Worm (Caenorhabditis elegans): Measurements from ENCODE around the gene Y17D7B.4.

Y17D7B.4 gene

DNA sequence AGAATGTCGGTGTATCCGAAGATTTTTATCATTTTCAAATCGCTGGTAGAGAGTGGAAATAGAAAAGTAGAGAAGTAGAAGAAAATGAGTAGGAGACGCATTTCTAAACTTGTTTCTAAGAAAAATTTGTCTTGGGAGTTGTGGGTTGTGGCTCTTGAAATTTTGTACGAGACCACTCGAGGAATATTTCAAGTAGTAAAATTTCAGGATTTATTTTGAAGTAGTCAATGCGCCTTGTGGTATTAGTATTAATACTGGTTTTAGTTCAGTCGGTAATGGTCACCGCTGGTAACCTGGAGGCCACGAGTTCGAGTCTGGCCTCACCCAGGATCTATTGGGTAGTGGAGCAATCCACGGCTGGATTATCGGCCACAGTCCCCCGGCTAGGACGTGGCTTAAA lies 27.8 kb downstream of the Y17D7B.4 start, which contains the start of gene clec-252:
Gene clec-252, minus strand, starts transcription at position 101 of the 400 bp plus-strand sequence.
- TF ChIP-seq unc-62 (GFP tag; optimal IDR thresholded peaks at IDR 0.05 in 1 of 2) (peak in 1 of 2 experiments; percentile 41), unc-62 (tag; optimal IDR thresholded peaks at IDR 0.05) (no peak), lim-7 (GFP tag; IDR thresholded peaks at IDR 0.05) (no peak)

ce11 chrV:18746937-18747660 lies 29.4 kb downstream of the Y17D7B.4 start, which contains the start of gene clec-251:
TSS of gene clec-251 (minus strand) at chrV:18746987.
- TF ChIP-seq mxl-2 (GFP tag; conservative IDR thresholded peaks at IDR 0.05) (no peak), nhr-111 (GFP tag; optimal IDR thresholded peaks at IDR 0.05) (no peak), skn-1 (tag; optimal IDR thresholded peaks at IDR 0.05) (no peak), lin-38 (GFP tag; IDR thresholded peaks at IDR 0.05) (no peak), snpc-4 (tag; optimal IDR thresholded peaks at IDR 0.05) (no peak), T26A8.4 (GFP tag; IDR thresholded peaks at IDR 0.05) (no peak), set-16 (GFP tag; IDR thresholded peaks at IDR 0.05) (peak; percentile 51; the same call in 1 of the 2 replicates), aha-1 (tag) (peak; percentile 35)

- TF ChIP-seq tag-97 (GFP tag; IDR thresholded peaks at IDR 0.05) (no peak), nhr-102 (tag; optimal IDR thresholded peaks at IDR 0.05) (no peak), hif-1 (tag; optimal IDR thresholded peaks at IDR 0.05) (no peak), madf-9 (GFP tag; conservative IDR thresholded peaks at IDR 0.05) (no peak), lir-3 (tag; optimal IDR thresholded peaks at IDR 0.05) (no peak), mep-1 (tag; optimal IDR thresholded peaks at IDR 0.05) (no peak), R02D3.7 (tag; optimal IDR thresholded peaks at IDR 0.05) (no peak), zag-1 (tag; optimal IDR thresholded peaks at IDR 0.05) (no peak), ctbp-1 (GFP tag; IDR thresholded peaks at IDR 0.05) (no peak), pqm-1 (tag; optimal IDR thresholded peaks at IDR 0.05) (no peak), Y105C5A.15 (GFP tag; IDR thresholded peaks at IDR 0.05) (no peak), vab-7 (GFP tag; IDR thresholded peaks at IDR 0.05) (no peak), lin-38 (GFP tag; IDR thresholded peaks at IDR 0.05) (no peak), nhr-48 (tag; optimal IDR thresholded peaks at IDR 0.05) (no peak), daf-8 (GFP tag; IDR thresholded peaks at IDR 0.05) (no peak), egl-43 (GFP tag; IDR thresholded peaks at IDR 0.05) (no peak), Y75B8A.6 (GFP tag; IDR thresholded peaks at IDR 0.05) (no peak), ama-1 (optimal IDR thresholded peaks at IDR 0.05) (no peak), sdz-12 (GFP tag; optimal IDR thresholded peaks at IDR 0.05) (no peak)
These were observed 34.4 kb downstream of the Y17D7B.4 start, which contains the start of gene clec-250 for ce11 chrV:18742108-18742507. TSS of gene clec-250 (minus strand) at chrV:18742208.

DNA sequence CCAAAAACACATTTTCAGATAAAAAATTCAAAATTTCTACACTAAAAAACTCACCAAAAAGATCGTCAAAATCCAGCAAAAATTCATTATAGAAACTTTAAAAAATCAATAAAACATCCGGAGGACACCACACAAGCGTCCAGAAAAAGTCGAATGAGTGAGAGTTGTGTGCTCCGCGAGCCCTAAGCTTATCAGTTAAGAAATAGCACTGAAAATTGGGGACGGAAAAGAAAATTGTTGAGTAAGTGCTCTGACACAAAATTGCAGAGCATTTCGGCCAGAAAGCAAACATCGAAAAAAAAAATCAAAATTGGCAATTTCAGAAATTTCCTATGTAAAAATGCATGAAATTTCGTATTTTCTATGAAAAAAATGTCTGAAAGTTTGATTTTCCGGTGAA lies 38.8 kb downstream of the Y17D7B.4 start:
- TF ChIP-seq duxl-1 (tag; optimal IDR thresholded peaks at IDR 0.05; ENCODE audit: poor library complexity) (peak; percentile 93), nhr-28 (tag; optimal IDR thresholded peaks at IDR 0.05) (peak; percentile 1), nhr-41 (GFP tag; IDR thresholded peaks at IDR 0.05) (no peak)

ce11 chrV:18734381-18734780 lies 42.1 kb downstream of the Y17D7B.4 start, which contains the start of gene scl-20:
TSS of gene scl-20 (minus strand) at chrV:18734481.
- no peak for TF ChIP-seq dmd-6 (GFP tag; IDR thresholded peaks at IDR 0.05)
- no peak for TF ChIP-seq lir-3 (tag; optimal IDR thresholded peaks at IDR 0.05)
- TF ChIP-seq tag-97 (GFP tag; IDR thresholded peaks at IDR 0.05): no peak
- TF ChIP-seq lim-7 (GFP tag; IDR thresholded peaks at IDR 0.05): no peak
- no peak for TF ChIP-seq nhr-6 (tag; optimal IDR thresholded peaks at IDR 0.05)
- no peak for TF ChIP-seq mep-1 (tag; optimal IDR thresholded peaks at IDR 0.05)
- no peak for TF ChIP-seq Y105C5A.15 (GFP tag; IDR thresholded peaks at IDR 0.05)
- TF ChIP-seq dmd-9 (GFP tag; IDR thresholded peaks at IDR 0.05): no peak
- TF ChIP-seq saeg-2 (GFP tag; IDR thresholded peaks at IDR 0.05): no peak
- no peak for TF ChIP-seq nhr-237 (tag; optimal IDR thresholded peaks at IDR 0.05)
- no peak for TF ChIP-seq spr-1 (tag; optimal IDR thresholded peaks at IDR 0.05)
- TF ChIP-seq egl-43 (GFP tag; IDR thresholded peaks at IDR 0.05): no peak

Data from whole organism, L4 larva.